Fruit fly (Drosophila melanogaster): ENCODE data around the gene MTA1-like.
A peak's percentile ranks its signal among the peaks of the same experiment; 100 is the strongest.

The MTA1-like gene

dm6 chr3R:5648569-5649476, at the start of gene MTA1-like, which contains the start of gene Sec23 (continued):
- peak; percentile 91 for TF ChIP-seq CG7928 (GFP tag; optimal IDR thresholded peaks at IDR 0.05)
- TF ChIP-seq ssp (GFP tag; IDR thresholded peaks at IDR 0.05) = peak; percentile 49; the same call in 1 of the 2 replicates
- peak; percentile 91 for TF ChIP-seq mld (GFP tag; IDR thresholded peaks at IDR 0.05; ENCODE audit: partially characterized antibody)
- no peak for TF ChIP-seq org-1 (GFP tag; optimal IDR thresholded peaks at IDR 0.05)
- TF ChIP-seq Rx (GFP tag; IDR thresholded peaks at IDR 0.05) = no peak
- peak; percentile 12 for TF ChIP-seq CG13123 (GFP tag; optimal IDR thresholded peaks at IDR 0.05)
- TF ChIP-seq CG17802 (tag; optimal IDR thresholded peaks at IDR 0.05) = peak; percentile 27
- TF ChIP-seq bigmax (GFP tag; optimal IDR thresholded peaks at IDR 0.05) = no peak
- TF ChIP-seq ken (GFP tag; IDR thresholded peaks at IDR 0.05) = 0 out of 3 replicates have a peak, but pooled peaks have one; percentile 4
- TF ChIP-seq CG4282 (GFP tag; optimal IDR thresholded peaks at IDR 0.05) = no peak
- peak; percentile 13 for TF ChIP-seq gfzf (GFP tag; optimal IDR thresholded peaks at IDR 0.05)
- TF ChIP-seq prd (optimal IDR thresholded peaks at IDR 0.05) = no peak
- TF ChIP-seq prd (GFP tag; IDR thresholded peaks at IDR 0.05) = peak; percentile 52; the same call in 1 of the 3 replicates
- no peak for TF ChIP-seq Asciz (GFP tag; optimal IDR thresholded peaks at IDR 0.05)
- TF ChIP-seq CG15269 (tag; optimal IDR thresholded peaks at IDR 0.05) = peak; percentile 43
- TF ChIP-seq sr (GFP tag; IDR thresholded peaks at IDR 0.05) = no peak
- no peak for TF ChIP-seq pan (optimal IDR thresholded peaks at IDR 0.05)
- peak in 1 of 2 experiments; percentile 17 for TF ChIP-seq pan (GFP tag; optimal IDR thresholded peaks at IDR 0.05 in 1 of 2, IDR thresholded peaks at IDR 0.05 in 1 of 2)
- TF ChIP-seq ab (GFP tag; optimal IDR thresholded peaks at IDR 0.05) = no peak
- TF ChIP-seq ase (GFP tag; IDR thresholded peaks at IDR 0.05) = no peak
- peak; percentile 97 for TF ChIP-seq Dll (GFP tag; IDR thresholded peaks at IDR 0.05; ENCODE audit: partially characterized antibody)
- peak; percentile 38 for TF ChIP-seq CG18599 (GFP tag; optimal IDR thresholded peaks at IDR 0.05)
- peak; percentile 46 for TF ChIP-seq CG34376 (GFP tag; optimal IDR thresholded peaks at IDR 0.05)
- TF ChIP-seq CG16779 (GFP tag; IDR thresholded peaks at IDR 0.05) = no peak
- TF ChIP-seq seq (GFP tag; IDR thresholded peaks at IDR 0.05) = no peak
- TF ChIP-seq lilli (GFP tag; optimal IDR thresholded peaks at IDR 0.05) = peak; percentile 65
- TF ChIP-seq CG9817 (tag; optimal IDR thresholded peaks at IDR 0.05) = peak; percentile 47
- peak; percentile 50; the same call in 1 of the 2 replicates for TF ChIP-seq vvl (GFP tag; IDR thresholded peaks at IDR 0.05)
- TF ChIP-seq inv (GFP tag; IDR thresholded peaks at IDR 0.05; ENCODE audit: partially characterized antibody) = peak; percentile 96
- TF ChIP-seq CG8281 (tag; optimal IDR thresholded peaks at IDR 0.05) = no peak
- peak; percentile 90 for TF ChIP-seq bbx (GFP tag; IDR thresholded peaks at IDR 0.05; ENCODE audit: partially characterized antibody)
- peak; percentile 18 for TF ChIP-seq D19B (GFP tag; optimal IDR thresholded peaks at IDR 0.05)
- no peak for TF ChIP-seq CG10321 (GFP tag; IDR thresholded peaks at IDR 0.05)
- TF ChIP-seq HLH3B (GFP tag; IDR thresholded peaks at IDR 0.05) = peak; percentile 35; the same call in 1 of the 2 replicates
- peak; percentile 46 for TF ChIP-seq CG13296 (GFP tag; optimal IDR thresholded peaks at IDR 0.05)
- peak; percentile 75 for TF ChIP-seq CG9437 (GFP tag; optimal IDR thresholded peaks at IDR 0.05)
- TF ChIP-seq CG9932 (GFP tag; IDR thresholded peaks at IDR 0.05) = peak; percentile 80
- peak; percentile 66 for TF ChIP-seq pzg (GFP tag; optimal IDR thresholded peaks at IDR 0.05)
- peak; percentile 86 for TF ChIP-seq CG17361 (GFP tag; IDR thresholded peaks at IDR 0.05)
- TF ChIP-seq zfh1 (GFP tag; IDR thresholded peaks at IDR 0.05) = 0 out of 3 replicates have a peak, but pooled peaks have one; percentile 27
- TF ChIP-seq HLHmδ (GFP tag; optimal IDR thresholded peaks at IDR 0.05) = peak; percentile 41
- no peak for TF ChIP-seq zf30C (GFP tag; optimal IDR thresholded peaks at IDR 0.05)
- TF ChIP-seq p53 (GFP tag; optimal IDR thresholded peaks at IDR 0.05) = no peak
- TF ChIP-seq CG2120 (GFP tag; optimal IDR thresholded peaks at IDR 0.05) = peak; percentile 51
- no peak for TF ChIP-seq dimm (GFP tag; IDR thresholded peaks at IDR 0.05)
- no peak for TF ChIP-seq CG1792 (GFP tag; optimal IDR thresholded peaks at IDR 0.05)
- no peak for TF ChIP-seq CG2875 (GFP tag; optimal IDR thresholded peaks at IDR 0.05)
- no peak for TF ChIP-seq CG8359 (GFP tag; optimal IDR thresholded peaks at IDR 0.05; ENCODE audit: borderline replicate concordance)
- peak; percentile 65 for TF ChIP-seq CG30403 (GFP tag; optimal IDR thresholded peaks at IDR 0.05)
